Worm (Caenorhabditis elegans): Measurements from ENCODE around the gene pmt-1.

pmt-1 gene

ce11 chrII:5320205-5320951 is 38.1 kb upstream of the pmt-1 start:
- TF ChIP-seq cog-1 (tag; optimal IDR thresholded peaks at IDR 0.05) (no peak), ztf-29 (GFP tag; IDR thresholded peaks at IDR 0.05) (no peak), tab-1 (GFP tag; IDR thresholded peaks at IDR 0.05) (no peak), klf-2 (GFP tag; conservative IDR thresholded peaks at IDR 0.05) (no peak), flt-1 (GFP tag; IDR thresholded peaks at IDR 0.05) (no peak), T22C8.4 (GFP tag; IDR thresholded peaks at IDR 0.05) (no peak), ztf-23 (GFP tag; IDR thresholded peaks at IDR 0.05) (no peak), med-1 (GFP tag; optimal IDR thresholded peaks at IDR 0.05; ENCODE audit: insufficient read depth) (no peak), ref-1 (GFP tag; conservative IDR thresholded peaks at IDR 0.05) (no peak)

- TF ChIP-seq ztf-29 (GFP tag; IDR thresholded peaks at IDR 0.05) (no peak), klf-2 (GFP tag; conservative IDR thresholded peaks at IDR 0.05) (no peak), med-1 (GFP tag; optimal IDR thresholded peaks at IDR 0.05; ENCODE audit: insufficient read depth) (no peak), T22C8.4 (GFP tag; IDR thresholded peaks at IDR 0.05) (no peak), cog-1 (tag; optimal IDR thresholded peaks at IDR 0.05) (no peak), flt-1 (GFP tag; IDR thresholded peaks at IDR 0.05) (no peak), ref-1 (GFP tag; conservative IDR thresholded peaks at IDR 0.05) (no peak), tab-1 (GFP tag; IDR thresholded peaks at IDR 0.05) (no peak), ztf-23 (GFP tag; IDR thresholded peaks at IDR 0.05) (no peak)
These were observed 29.4 kb upstream of the pmt-1 start, which contains the start of gene gcy-12 for ce11 chrII:5311746-5312145. TSS of gene gcy-12 (plus strand) at chrII:5312046.

- TF ChIP-seq ztf-23 (GFP tag; IDR thresholded peaks at IDR 0.05), result no peak
- TF ChIP-seq klf-2 (GFP tag; conservative IDR thresholded peaks at IDR 0.05), result no peak
- no peak for TF ChIP-seq cog-1 (tag; optimal IDR thresholded peaks at IDR 0.05)
- no peak for TF ChIP-seq tab-1 (GFP tag; IDR thresholded peaks at IDR 0.05)
- no peak for TF ChIP-seq ztf-29 (GFP tag; IDR thresholded peaks at IDR 0.05)
- no peak for TF ChIP-seq T22C8.4 (GFP tag; IDR thresholded peaks at IDR 0.05)
- TF ChIP-seq ref-1 (GFP tag; conservative IDR thresholded peaks at IDR 0.05), result no peak
These were observed 28.5 kb upstream of the pmt-1 start for ce11 chrII:5310795-5311194.

- TF ChIP-seq ref-1 (GFP tag; conservative IDR thresholded peaks at IDR 0.05), result no peak
- no peak for TF ChIP-seq med-1 (GFP tag; optimal IDR thresholded peaks at IDR 0.05; ENCODE audit: insufficient read depth)
- TF ChIP-seq tab-1 (GFP tag; IDR thresholded peaks at IDR 0.05), result no peak
- no peak for TF ChIP-seq flt-1 (GFP tag; IDR thresholded peaks at IDR 0.05)
- no peak for TF ChIP-seq cog-1 (tag; optimal IDR thresholded peaks at IDR 0.05)
- TF ChIP-seq ztf-29 (GFP tag; IDR thresholded peaks at IDR 0.05), result no peak
- no peak for TF ChIP-seq T22C8.4 (GFP tag; IDR thresholded peaks at IDR 0.05)
- TF ChIP-seq klf-2 (GFP tag; conservative IDR thresholded peaks at IDR 0.05), result no peak
- no peak for TF ChIP-seq ztf-23 (GFP tag; IDR thresholded peaks at IDR 0.05)
These were observed 27.4 kb upstream of the pmt-1 start for ce11 chrII:5309720-5310119.

- TF ChIP-seq ztf-23 (GFP tag; IDR thresholded peaks at IDR 0.05) (no peak), med-1 (GFP tag; optimal IDR thresholded peaks at IDR 0.05; ENCODE audit: insufficient read depth) (no peak), cog-1 (tag; optimal IDR thresholded peaks at IDR 0.05) (no peak), tab-1 (GFP tag; IDR thresholded peaks at IDR 0.05) (no peak), ref-1 (GFP tag; conservative IDR thresholded peaks at IDR 0.05) (no peak), flt-1 (GFP tag; IDR thresholded peaks at IDR 0.05) (no peak)
These were observed 26.6 kb upstream of the pmt-1 start for ce11 chrII:5308961-5309360.

ce11 chrII:5307203-5307602 is 24.9 kb upstream of the pmt-1 start:
- no peak for TF ChIP-seq tab-1 (GFP tag; IDR thresholded peaks at IDR 0.05)
- no peak for TF ChIP-seq cog-1 (tag; optimal IDR thresholded peaks at IDR 0.05)
- TF ChIP-seq flt-1 (GFP tag; IDR thresholded peaks at IDR 0.05), result no peak
- no peak for TF ChIP-seq med-1 (GFP tag; optimal IDR thresholded peaks at IDR 0.05; ENCODE audit: insufficient read depth)
- no peak for TF ChIP-seq T22C8.4 (GFP tag; IDR thresholded peaks at IDR 0.05)
- TF ChIP-seq klf-2 (GFP tag; conservative IDR thresholded peaks at IDR 0.05), result no peak
- TF ChIP-seq ztf-29 (GFP tag; IDR thresholded peaks at IDR 0.05), result no peak
- no peak for TF ChIP-seq ref-1 (GFP tag; conservative IDR thresholded peaks at IDR 0.05)
- no peak for TF ChIP-seq ztf-23 (GFP tag; IDR thresholded peaks at IDR 0.05)

ce11 chrII:5306197-5306596 is 23.9 kb upstream of the pmt-1 start:
- no peak for TF ChIP-seq tab-1 (GFP tag; IDR thresholded peaks at IDR 0.05)
- no peak for TF ChIP-seq ref-1 (GFP tag; conservative IDR thresholded peaks at IDR 0.05)
- TF ChIP-seq ztf-23 (GFP tag; IDR thresholded peaks at IDR 0.05), result no peak
- no peak for TF ChIP-seq cog-1 (tag; optimal IDR thresholded peaks at IDR 0.05)
- TF ChIP-seq med-1 (GFP tag; optimal IDR thresholded peaks at IDR 0.05; ENCODE audit: insufficient read depth), result no peak
- no peak for TF ChIP-seq klf-2 (GFP tag; conservative IDR thresholded peaks at IDR 0.05)
- no peak for TF ChIP-seq T22C8.4 (GFP tag; IDR thresholded peaks at IDR 0.05)

- TF ChIP-seq med-1 (GFP tag; optimal IDR thresholded peaks at IDR 0.05; ENCODE audit: insufficient read depth), result no peak
- no peak for TF ChIP-seq ztf-23 (GFP tag; IDR thresholded peaks at IDR 0.05)
- TF ChIP-seq klf-2 (GFP tag; conservative IDR thresholded peaks at IDR 0.05), result no peak
- TF ChIP-seq flt-1 (GFP tag; IDR thresholded peaks at IDR 0.05), result no peak
- TF ChIP-seq tab-1 (GFP tag; IDR thresholded peaks at IDR 0.05), result no peak
- TF ChIP-seq ref-1 (GFP tag; conservative IDR thresholded peaks at IDR 0.05), result no peak
- TF ChIP-seq ztf-29 (GFP tag; IDR thresholded peaks at IDR 0.05), result no peak
- no peak for TF ChIP-seq cog-1 (tag; optimal IDR thresholded peaks at IDR 0.05)
- no peak for TF ChIP-seq T22C8.4 (GFP tag; IDR thresholded peaks at IDR 0.05)
These were observed 22.8 kb upstream of the pmt-1 start for ce11 chrII:5305121-5305520.

ce11 chrII:5301810-5302209 is 19.5 kb upstream of the pmt-1 start:
- no peak for TF ChIP-seq ztf-23 (GFP tag; IDR thresholded peaks at IDR 0.05)
- TF ChIP-seq ref-1 (GFP tag; conservative IDR thresholded peaks at IDR 0.05), result no peak
- no peak for TF ChIP-seq T22C8.4 (GFP tag; IDR thresholded peaks at IDR 0.05)
- no peak for TF ChIP-seq ztf-29 (GFP tag; IDR thresholded peaks at IDR 0.05)

ce11 chrII:5297718-5298117 is 15.4 kb upstream of the pmt-1 start:
- TF ChIP-seq ref-1 (GFP tag; conservative IDR thresholded peaks at IDR 0.05), result no peak
- TF ChIP-seq med-1 (GFP tag; optimal IDR thresholded peaks at IDR 0.05; ENCODE audit: insufficient read depth), result no peak
- TF ChIP-seq flt-1 (GFP tag; IDR thresholded peaks at IDR 0.05), result no peak
- TF ChIP-seq ztf-29 (GFP tag; IDR thresholded peaks at IDR 0.05), result no peak
- TF ChIP-seq cog-1 (tag; optimal IDR thresholded peaks at IDR 0.05), result no peak
- no peak for TF ChIP-seq tab-1 (GFP tag; IDR thresholded peaks at IDR 0.05)
